Fruit fly (Drosophila melanogaster) whole organism, embryonic: ENCODE results near the gene Dad1.

Experiments used
- BtbVII ChIP-seq: fragments of 200-800 bp; sonication (Bioruptor generic); optimal IDR thresholded peaks from 3 replicates; lab custom pipeline; 2017; ENCODE audit warnings: missing biosample characterization, mild to moderate bottlenecking, missing genetic modification characterization
- CG10147 ChIP-seq: fragments of 200-800 bp; sonication (Bioruptor generic); optimal IDR thresholded peaks from 2 replicates; lab custom pipeline; 2019; ENCODE audit warnings: missing biosample characterization, mild to moderate bottlenecking, missing genetic modification characterization, moderate library complexity
- CG12071 ChIP-seq: fragments of 200-800 bp; sonication (Bioruptor generic); optimal IDR thresholded peaks from 3 replicates; lab custom pipeline; 2018; ENCODE audit warnings: missing biosample characterization, mild to moderate bottlenecking, missing genetic modification characterization
- CG1233 ChIP-seq: fragments of 200-800 bp; sonication (Bioruptor generic); optimal IDR thresholded peaks from 4 replicates; lab custom pipeline; 2018; ENCODE audit warnings: missing biosample characterization, mild to moderate bottlenecking, missing genetic modification characterization
- CG16863 ChIP-seq: fragments of 200-800 bp; sonication (Bioruptor generic); optimal IDR thresholded peaks from 3 replicates; lab custom pipeline; 2016; ENCODE audit warnings: missing biosample characterization, missing genetic modification characterization
- CG17361 ChIP-seq: fragments of 200-800 bp; sonication (Bioruptor generic); IDR thresholded peaks from 3 replicates; pipeline ENCODE4 v1.3.6; 2022; ENCODE audit warnings: missing biosample characterization, missing genetic modification characterization
- CG1792 ChIP-seq: fragments of 200-800 bp; sonication (Bioruptor generic); optimal IDR thresholded peaks from 2 replicates; lab custom pipeline; 2016; ENCODE audit warnings: missing biosample characterization, missing genetic modification characterization
- CG2129 ChIP-seq: fragments of 200-800 bp; sonication (Bioruptor generic); IDR thresholded peaks from 2 replicates; pipeline ENCODE4 v1.3.6; 2022; ENCODE audit warnings: missing biosample characterization, missing genetic modification characterization; ENCODE audit not compliant: partially characterized antibody
- CG2875 ChIP-seq: fragments of 200-800 bp; sonication (Bioruptor generic); optimal IDR thresholded peaks from 2 replicates; lab custom pipeline; 2017; ENCODE audit warnings: missing biosample characterization, mild to moderate bottlenecking, missing genetic modification characterization, missing genetic modification reagents
- CG31365 ChIP-seq: fragments of 200-800 bp; sonication (Bioruptor generic); optimal IDR thresholded peaks from 2 replicates; lab custom pipeline; 2018; ENCODE audit warnings: missing biosample characterization, mild to moderate bottlenecking, missing genetic modification characterization
- CG32532 ChIP-seq: fragments of 200-800 bp; sonication (Bioruptor generic); IDR thresholded peaks from 2 replicates; pipeline ENCODE4 v1.3.6; 2022; ENCODE audit warnings: missing biosample characterization, missing genetic modification characterization
- CG34224 ChIP-seq: fragments of 200-800 bp; sonication (Bioruptor generic); IDR thresholded peaks from 3 replicates; pipeline ENCODE4 v1.3.6; 2022; ENCODE audit warnings: missing biosample characterization, missing genetic modification characterization; ENCODE audit not compliant: partially characterized antibody
- CG4282 ChIP-seq: fragments of 200-800 bp; sonication (Bioruptor generic); optimal IDR thresholded peaks from 2 replicates; lab custom pipeline; 2016; ENCODE audit warnings: missing biosample characterization, missing genetic modification characterization
- CG6654 ChIP-seq: fragments of 200-800 bp; sonication (Bioruptor generic); optimal IDR thresholded peaks from 2 replicates; lab custom pipeline; 2017; ENCODE audit warnings: missing biosample characterization, mild to moderate bottlenecking, missing genetic modification characterization
- CG6683 ChIP-seq: fragments of 200-800 bp; sonication (Bioruptor generic); optimal IDR thresholded peaks from 2 replicates; lab custom pipeline; 2017; ENCODE audit warnings: missing biosample characterization, mild to moderate bottlenecking, missing genetic modification characterization, missing genetic modification reagents
- CG6689 ChIP-seq: fragments of 200-800 bp; sonication (Bioruptor generic); IDR thresholded peaks from 2 replicates; pipeline ENCODE4 v1.3.6; 2022; ENCODE audit warnings: missing biosample characterization, missing genetic modification characterization
- CG6765 ChIP-seq: fragments of 200-800 bp; sonication (Bioruptor generic); optimal IDR thresholded peaks from 3 replicates; lab custom pipeline; 2017; ENCODE audit warnings: missing biosample characterization, mild to moderate bottlenecking, missing genetic modification characterization
- CG6813 ChIP-seq: fragments of 200-800 bp; sonication (Bioruptor generic); optimal IDR thresholded peaks from 2 replicates; lab custom pipeline; 2017; ENCODE audit warnings: missing biosample characterization, missing genetic modification characterization, mild to moderate bottlenecking, moderate library complexity, missing genetic modification reagents
- CG7357 ChIP-seq: fragments of 200-800 bp; sonication (Bioruptor generic); IDR thresholded peaks from 3 replicates; pipeline ENCODE4 v1.3.6; 2022; ENCODE audit warnings: missing biosample characterization, missing genetic modification characterization
- CG7786 ChIP-seq: fragments of 200-800 bp; sonication (Bioruptor generic); optimal IDR thresholded peaks from 2 replicates; lab custom pipeline; 2016; ENCODE audit warnings: missing biosample characterization, missing genetic modification characterization
- CG7839 ChIP-seq: fragments of 200-800 bp; sonication (Bioruptor generic); optimal IDR thresholded peaks from 3 replicates; lab custom pipeline; 2018; ENCODE audit warnings: missing biosample characterization, mild to moderate bottlenecking, missing genetic modification characterization, moderate library complexity
- CG7928 ChIP-seq: fragments of 200-800 bp; sonication (Bioruptor generic); optimal IDR thresholded peaks from 2 replicates; lab custom pipeline; 2017; ENCODE audit warnings: missing biosample characterization, mild to moderate bottlenecking, missing genetic modification characterization
- D ChIP-seq, 2 experiments: fragments of 200-800 bp in 1 of 2; fragments of >200 bp in 1 of 2; sonication (Bioruptor generic) in 1 of 2; optimal IDR thresholded peaks; 2 replicates in 1 of 2; 3 replicates in 1 of 2; lab custom pipeline; 2017; ENCODE audit warnings: mild to moderate bottlenecking in 1 of 2, missing biosample characterization in 1 of 2, missing genetic modification characterization in 1 of 2, missing genetic modification reagents in 1 of 2
- Doc2 ChIP-seq: fragments of 200-800 bp; sonication (Bioruptor generic); IDR thresholded peaks from 2 replicates; pipeline ENCODE4 v1.3.6; 2022; ENCODE audit warnings: missing biosample characterization, missing genetic modification characterization
- E2f1 ChIP-seq: fragments of 200-800 bp; sonication (Bioruptor generic); IDR thresholded peaks from 2 replicates; pipeline ENCODE4 v1.3.6; 2022; ENCODE audit warnings: missing biosample characterization, missing genetic modification characterization
- ERR ChIP-seq: fragments of 200-800 bp; sonication (Bioruptor generic); optimal IDR thresholded peaks from 2 replicates; lab custom pipeline; 2016; ENCODE audit warnings: missing biosample characterization, missing genetic modification characterization
- H15 ChIP-seq: fragments of 200-800 bp; sonication (Bioruptor generic); IDR thresholded peaks from 3 replicates; pipeline ENCODE4 v1.3.6; 2022; ENCODE audit warnings: missing biosample characterization, missing genetic modification characterization
- Nf-YB ChIP-seq: fragments of 200-800 bp; sonication (Bioruptor generic); optimal IDR thresholded peaks from 3 replicates; lab custom pipeline; 2019; ENCODE audit warnings: missing biosample characterization, mild to moderate bottlenecking, missing genetic modification characterization, moderate library complexity
- Optix ChIP-seq: fragments of 200-800 bp; sonication (Bioruptor generic); IDR thresholded peaks from 3 replicates; pipeline ENCODE4 v1.3.6; 2022; ENCODE audit warnings: missing biosample characterization, missing genetic modification characterization
- Ravus ChIP-seq: fragments of 200-800 bp; sonication (Bioruptor generic); IDR thresholded peaks from 2 replicates; pipeline ENCODE4 v1.3.6; 2022; ENCODE audit warnings: missing biosample characterization, missing genetic modification characterization
- Six4 ChIP-seq: fragments of 200-800 bp; sonication (Bioruptor generic); optimal IDR thresholded peaks from 2 replicates; lab custom pipeline; 2016; ENCODE audit warnings: missing biosample characterization, missing genetic modification characterization
- Usf ChIP-seq: fragments of 200-800 bp; sonication (Bioruptor generic); optimal IDR thresholded peaks from 2 replicates; lab custom pipeline; 2017; ENCODE audit warnings: missing genotype, missing biosample characterization, missing genetic modification characterization
- ase ChIP-seq: fragments of 200-800 bp; sonication (Bioruptor generic); IDR thresholded peaks from 3 replicates; pipeline ENCODE4 v1.3.6; 2022; ENCODE audit warnings: missing biosample characterization, missing genetic modification characterization
- btn ChIP-seq: fragments of 200-800 bp; sonication (Bioruptor generic); optimal IDR thresholded peaks from 2 replicates; lab custom pipeline; 2016; ENCODE audit warnings: missing biosample characterization, missing genetic modification characterization
- corto ChIP-seq: fragments of 200-800 bp; sonication (Bioruptor generic); optimal IDR thresholded peaks from 2 replicates; lab custom pipeline; 2016; ENCODE audit warnings: missing biosample characterization, mild to moderate bottlenecking, missing genetic modification characterization, moderate library complexity
- da ChIP-seq: fragments of 200-800 bp; sonication (Bioruptor generic); optimal IDR thresholded peaks from 2 replicates; lab custom pipeline; 2016; ENCODE audit warnings: missing biosample characterization, missing genetic modification characterization
- dati ChIP-seq: fragments of 200-800 bp; sonication (Bioruptor generic); IDR thresholded peaks from 2 replicates; pipeline ENCODE4 v1.3.6; 2022; ENCODE audit warnings: missing biosample characterization, missing genetic modification characterization
- dpn ChIP-seq, 2 experiments: fragments of 200-800 bp; sonication (Bioruptor generic); optimal IDR thresholded peaks; 3 replicates each; lab custom pipeline; 2016; ENCODE audit warnings: missing biosample characterization in 2 of 2, missing genetic modification characterization in 2 of 2
- grau ChIP-seq: fragments of 200-800 bp; optimal IDR thresholded peaks from 3 replicates; lab custom pipeline; 2019; ENCODE audit warnings: missing biosample characterization, mild to moderate bottlenecking, missing genetic modification characterization, moderate library complexity
- insv ChIP-seq, 2 experiments: fragments of 200-800 bp; sonication (Bioruptor generic); optimal IDR thresholded peaks; 3 replicates each; lab custom pipeline; 2016 to 2018; ENCODE audit warnings: missing biosample characterization in 2 of 2, missing genetic modification characterization in 2 of 2
- mirr ChIP-seq: fragments of 200-800 bp; sonication (Bioruptor generic); optimal IDR thresholded peaks from 3 replicates; lab custom pipeline; 2018; ENCODE audit warnings: missing biosample characterization, mild to moderate bottlenecking, missing genetic modification characterization
- peb ChIP-seq: fragments of 200-800 bp; sonication (Bioruptor generic); IDR thresholded peaks from 2 replicates; pipeline ENCODE4 v1.3.6; 2022; ENCODE audit warnings: missing biosample characterization, missing genetic modification characterization
- prd ChIP-seq, 3 experiments: fragments of >200 bp in 2 of 3; fragments of 200-800 bp in 1 of 3; sonication (Bioruptor generic) in 1 of 3; optimal IDR thresholded peaks in 2 of 3; IDR thresholded peaks in 1 of 3; 2 replicates in 2 of 3; 3 replicates in 1 of 3; pipeline versions ENCODE4 v1.3.6 to Lab custom; 2017 to 2022; ENCODE audit warnings: missing biosample characterization in 1 of 3, missing genetic modification characterization in 1 of 3
- run ChIP-seq: fragments of 200-800 bp; sonication (Bioruptor generic); optimal IDR thresholded peaks from 3 replicates; lab custom pipeline; 2018; ENCODE audit warnings: missing biosample characterization, mild to moderate bottlenecking, missing genetic modification characterization
- so ChIP-seq: fragments of 200-800 bp; sonication (Bioruptor generic); IDR thresholded peaks from 3 replicates; pipeline ENCODE4 v1.3.6; 2022; ENCODE audit warnings: missing biosample characterization, missing genetic modification characterization
- trh ChIP-seq: fragments of 200-800 bp; sonication (Bioruptor generic); optimal IDR thresholded peaks from 2 replicates; lab custom pipeline; 2016; ENCODE audit warnings: missing biosample characterization, missing genetic modification characterization
- tx ChIP-seq: fragments of 200-800 bp; sonication (Bioruptor generic); optimal IDR thresholded peaks from 2 replicates; lab custom pipeline; 2016; ENCODE audit warnings: missing biosample characterization, missing genetic modification characterization

Dad1 gene

dm6 chr2L:8370364-8371326, 13.3 kb downstream of the Dad1 start, which contains the start of gene CG17292 (continued):
- TF ChIP-seq CG6654 (GFP tag; lab: Kevin White, UChicago), result no peak
- peak; percentile 39 for TF ChIP-seq CG4282 (GFP tag; lab: Kevin White, UChicago)
- no peak for TF ChIP-seq CG6683
- TF ChIP-seq run (tag; lab: Kevin White, UChicago), result peak; percentile 66
- peak; percentile 64 for TF ChIP-seq CG12071
- TF ChIP-seq CG7928 (GFP tag; lab: Kevin White, UChicago), result peak; percentile 28
- TF ChIP-seq Usf (GFP tag; lab: Kevin White, UChicago), result no peak
- TF ChIP-seq prd (optimal IDR thresholded peaks at IDR 0.05; lab: Kevin White, UChicago), result no peak
- TF ChIP-seq prd (GFP tag; IDR thresholded peaks at IDR 0.05; lab: Robert Waterston, UW), result peak; percentile 35; the same call in 1 of the 3 replicates
- TF ChIP-seq grau (tag; lab: Kevin White, UChicago), result peak; percentile 39
- TF ChIP-seq CG10147 (GFP tag; lab: Kevin White, UChicago), result peak; percentile 36
- TF ChIP-seq dati (GFP tag; lab: Robert Waterston, UW), result 0 out of 2 replicates have a peak, but pooled peaks have one; percentile 9
- peak; percentile 58 for TF ChIP-seq BtbVII (GFP tag; lab: Kevin White, UChicago)
- no peak for TF ChIP-seq da
- TF ChIP-seq insv (GFP tag; optimal IDR thresholded peaks at IDR 0.05; lab: Kevin White, UChicago), result no peak
- no peak for TF ChIP-seq Doc2 (GFP tag; lab: Robert Waterston, UW)
- TF ChIP-seq trh, result no peak
- TF ChIP-seq Ravus (GFP tag; lab: Robert Waterston, UW), result no peak
- TF ChIP-seq CG34224 (GFP tag; lab: Robert Waterston, UW), result peak; percentile 88
- no peak for TF ChIP-seq CG17361
- peak; percentile 94 for TF ChIP-seq Nf-YB (GFP tag; lab: Kevin White, UChicago)
- TF ChIP-seq H15 (GFP tag; lab: Robert Waterston, UW), result peak; percentile 35; the same call in 1 of the 3 replicates
- peak; percentile 29 for TF ChIP-seq CG6765
- no peak for TF ChIP-seq corto
- TF ChIP-seq CG7839, result no peak
- peak; percentile 62 for TF ChIP-seq mirr (GFP tag; lab: Kevin White, UChicago)
- 0 out of 3 replicates have a peak, but pooled peaks have one; percentile 27 for TF ChIP-seq CG7357 (GFP tag; lab: Robert Waterston, UW)
- peak in 1 of 2 experiments; percentile 59 for TF ChIP-seq dpn (GFP tag; optimal IDR thresholded peaks at IDR 0.05; lab: Kevin White, UChicago)
- TF ChIP-seq btn (GFP tag; lab: Kevin White, UChicago), result no peak
- no peak for TF ChIP-seq Six4 (GFP tag; lab: Kevin White, UChicago)
- no peak for TF ChIP-seq peb (GFP tag; lab: Robert Waterston, UW)
- TF ChIP-seq ERR, result peak; percentile 6
- TF ChIP-seq CG7786 (GFP tag; lab: Kevin White, UChicago), result no peak
- TF ChIP-seq CG31365 (tag; lab: Kevin White, UChicago), result peak; percentile 24
- TF ChIP-seq CG6689 (GFP tag; lab: Robert Waterston, UW), result peak; percentile 27; the same call in 1 of the 2 replicates
- TF ChIP-seq so (GFP tag; lab: Robert Waterston, UW), result peak; percentile 76; the same call in 2 of the 3 replicates
- peak; percentile 43 for TF ChIP-seq CG2875 (GFP tag; lab: Kevin White, UChicago)
- TF ChIP-seq CG16863 (GFP tag; lab: Kevin White, UChicago), result peak; percentile 6
- TF ChIP-seq Optix (GFP tag; lab: Robert Waterston, UW), result peak; percentile 62; the same call in 2 of the 3 replicates
- peak; percentile 41; the same call in 1 of the 2 replicates for TF ChIP-seq E2f1 (GFP tag; lab: Robert Waterston, UW)
- no peak for TF ChIP-seq D (optimal IDR thresholded peaks at IDR 0.05; lab: Kevin White, UChicago)
- no peak for TF ChIP-seq D (GFP tag; optimal IDR thresholded peaks at IDR 0.05; lab: Kevin White, UChicago)
- no peak for TF ChIP-seq tx (GFP tag; lab: Kevin White, UChicago)
- peak; percentile 31; the same call in 1 of the 2 replicates for TF ChIP-seq CG2129
- TF ChIP-seq CG1233 (GFP tag; lab: Kevin White, UChicago), result peak; percentile 4
- peak; percentile 72 for TF ChIP-seq CG32532 (GFP tag; lab: Robert Waterston, UW)
- peak; percentile 17 for TF ChIP-seq CG6813 (GFP tag; lab: Kevin White, UChicago)
- TF ChIP-seq CG1792 (GFP tag; lab: Kevin White, UChicago), result peak; percentile 45
- TF ChIP-seq ase (GFP tag; lab: Robert Waterston, UW), result peak; percentile 62; the same call in 1 of the 3 replicates
